Worm (Caenorhabditis elegans) whole organism, late embryonic: ENCODE measurements around the gene F09E10.5.
A peak's percentile ranks its signal among the peaks of the same experiment; 100 is the strongest.

ENCODE experiments used
- C08G9.2 ChIP-seq: sonication (generic microtip); optimal IDR thresholded peaks from 2 replicates; lab custom pipeline; 2016; ENCODE audit warnings: mild to moderate bottlenecking, missing genetic modification characterization, moderate library complexity, missing compliant biosample characterization
- K02D7.2 ChIP-seq: sonication (generic microtip); optimal IDR thresholded peaks from 2 replicates; lab custom pipeline; 2017; ENCODE audit warnings: mild to moderate bottlenecking, missing genetic modification characterization, missing compliant biosample characterization
- T23F11.4 ChIP-seq: fragments of 200-800 bp; sonication (Bioruptor generic); optimal IDR thresholded peaks from 2 replicates; lab custom pipeline; 2018; ENCODE audit warnings: mild to moderate bottlenecking, missing genetic modification characterization, missing compliant biosample characterization
- ceh-9 ChIP-seq: sonication (generic microtip); optimal IDR thresholded peaks from 2 replicates; lab custom pipeline; 2016; ENCODE audit warnings: mild to moderate bottlenecking, missing genetic modification characterization, inconsistent platforms, missing compliant biosample characterization
- elt-2 ChIP-seq: sonication (generic microtip); optimal IDR thresholded peaks from 2 replicates; lab custom pipeline; 2016; ENCODE audit warnings: missing genetic modification reagents, missing genetic modification characterization, missing compliant biosample characterization
- hlh-30 ChIP-seq: sonication (generic microtip); optimal IDR thresholded peaks from 2 replicates; lab custom pipeline; 2017; ENCODE audit warnings: antibody characterized with exemption, missing genetic modification characterization, missing compliant biosample characterization; ENCODE audit not compliant: insufficient read depth
- pax-1 ChIP-seq: fragments of 150-350 bp; optimal IDR thresholded peaks from 2 replicates; lab custom pipeline; 2014; ENCODE audit warnings: missing biosample characterization, missing genetic modification characterization
- sox-4 ChIP-seq: sonication (generic microtip); optimal IDR thresholded peaks from 2 replicates; lab custom pipeline; 2017; ENCODE audit warnings: mild to moderate bottlenecking, missing genetic modification characterization, inconsistent platforms, missing compliant biosample characterization
- ztf-16 ChIP-seq: sonication (generic microtip); optimal IDR thresholded peaks from 2 replicates; lab custom pipeline; 2017; ENCODE audit warnings: missing genetic modification characterization, missing compliant biosample characterization

- no peak for TF ChIP-seq K02D7.2
- no peak for TF ChIP-seq ceh-9
- no peak for TF ChIP-seq elt-2 (tag; lab: Kevin White, UChicago)
- TF ChIP-seq sox-4 (tag; lab: Kevin White, UChicago): no peak
- TF ChIP-seq hlh-30 (tag; lab: Kevin White, UChicago): peak; percentile 14
- no peak for TF ChIP-seq pax-1 (tag; lab: Kevin White, UChicago)
- TF ChIP-seq T23F11.4 (GFP tag; lab: Kevin White, UChicago): no peak
- TF ChIP-seq C08G9.2 (tag; lab: Kevin White, UChicago): no peak
- TF ChIP-seq ztf-16 (tag; lab: Kevin White, UChicago): no peak
Measured at ce11 chrX:1529013-1529412, 34.9 kb upstream of the F09E10.5 start.
